Fruit fly (Drosophila melanogaster) S2 (cell line): ENCODE measurements around the gene eIF3d1.

ENCODE experiments used
- CG8478 ChIP-seq: fragments of >200 bp; optimal IDR thresholded peaks from 2 replicates; lab custom pipeline; 2018
- CTCF ChIP-seq, 2 experiments: fragments of >200 bp; optimal IDR thresholded peaks; 2 replicates each; lab custom pipeline; 2018

DNA sequence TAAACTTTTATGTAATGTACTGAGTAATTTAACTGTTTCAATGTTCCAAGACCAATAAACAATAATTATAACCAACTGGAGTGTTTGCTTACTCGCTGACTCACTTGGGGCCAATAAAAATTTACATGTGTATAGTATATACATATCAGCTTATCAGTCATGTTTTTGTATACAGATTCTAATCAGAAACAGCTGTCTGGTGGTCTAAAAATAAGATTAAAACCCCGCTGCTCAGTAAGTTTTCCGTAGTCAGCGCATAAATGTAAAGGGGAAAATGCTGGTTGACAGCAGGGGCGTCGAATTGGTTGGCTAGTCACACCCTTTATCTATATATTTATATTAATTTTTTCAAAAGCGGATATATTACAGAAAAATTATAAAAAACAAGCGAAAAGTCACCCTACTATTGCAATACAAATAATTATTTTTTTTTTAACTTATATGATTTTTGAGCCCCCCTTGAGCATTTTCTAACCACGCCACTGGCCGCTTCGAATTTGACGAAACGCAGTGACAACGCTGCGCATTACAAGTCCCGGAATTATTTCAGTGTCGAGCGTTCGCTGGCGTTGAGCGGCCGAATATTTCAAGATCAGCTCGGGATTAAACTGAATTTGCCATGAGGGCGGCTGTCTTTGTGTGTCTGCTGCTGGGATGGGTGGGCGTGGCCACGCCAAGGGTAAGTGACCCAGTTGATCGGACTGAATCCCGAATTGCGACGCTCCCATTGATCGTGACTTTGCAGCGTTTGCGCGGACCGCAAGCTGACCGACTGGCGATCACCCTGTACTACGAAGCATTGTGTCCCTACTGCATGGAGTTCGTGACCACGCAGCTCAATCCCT lies 1.3 kb upstream of the eIF3d1 start, which contains the start of gene GILT2:
- TF ChIP-seq CTCF (optimal IDR thresholded peaks at IDR 0.05; lab: Kevin White, UChicago) (no peak), CG8478 (lab: Kevin White, UChicago) (no peak)
